Worm (Caenorhabditis elegans) whole organism, early embryonic: Measurements from ENCODE around the gene T28D6.4.

Experiments
- B0310.2 ChIP-seq: sonication (generic microtip); optimal IDR thresholded peaks from 2 replicates; lab custom pipeline; 2016; ENCODE audit warnings: mild to moderate bottlenecking, missing genetic modification characterization, missing compliant biosample characterization
- F13C5.2 ChIP-seq: sonication (generic microtip); optimal IDR thresholded peaks from 2 replicates; lab custom pipeline; 2017; ENCODE audit warnings: mild to moderate bottlenecking, missing genetic modification characterization, inconsistent platforms, missing compliant biosample characterization
- ama-1 ChIP-seq: fragments of 150-350 bp; optimal IDR thresholded peaks from 2 replicates; lab custom pipeline; 2014
- ceh-13 ChIP-seq: fragments of 200-800 bp; sonication (Bioruptor generic); optimal IDR thresholded peaks from 2 replicates; lab custom pipeline; 2018; ENCODE audit warnings: mild to moderate bottlenecking, missing genetic modification characterization, missing compliant biosample characterization
- ceh-36 ChIP-seq: sonication (generic microtip); optimal IDR thresholded peaks from 2 replicates; lab custom pipeline; 2016; ENCODE audit warnings: missing genetic modification characterization, inconsistent platforms, missing compliant biosample characterization
- ets-7 ChIP-seq: sonication (generic microtip); optimal IDR thresholded peaks from 2 replicates; lab custom pipeline; 2016; ENCODE audit warnings: missing genotype, missing genetic modification characterization, missing compliant biosample characterization
- flt-1 ChIP-seq: fragments of 200-800 bp; sonication (Bioruptor generic); IDR thresholded peaks from 2 replicates; pipeline ENCODE4 v1.3.6; 2022; ENCODE audit warnings: missing genetic modification characterization, missing compliant biosample characterization
- hmg-4 ChIP-seq: fragments of 200-800 bp; sonication (Bioruptor generic); optimal IDR thresholded peaks from 2 replicates; lab custom pipeline; 2018; ENCODE audit warnings: mild to moderate bottlenecking, missing genetic modification characterization, missing compliant biosample characterization
- hnd-1 ChIP-seq: sonication (generic microtip); optimal IDR thresholded peaks from 2 replicates; lab custom pipeline; 2016; ENCODE audit warnings: missing genetic modification characterization, missing compliant biosample characterization
- scrt-1 ChIP-seq: fragments of 200-800 bp; sonication (Bioruptor generic); IDR thresholded peaks from 2 replicates; pipeline ENCODE4 v1.3.6; 2022; ENCODE audit warnings: missing genetic modification characterization, missing compliant biosample characterization
- sea-1 ChIP-seq: fragments of 200-800 bp; sonication (Bioruptor generic); conservative IDR thresholded peaks from 2 replicates; pipeline ENCODE4 v1.3.6; 2022; ENCODE audit warnings: missing genetic modification characterization, missing compliant biosample characterization
- tbx-11 ChIP-seq: fragments of 200-800 bp; sonication (Bioruptor generic); IDR thresholded peaks from 2 replicates; pipeline ENCODE4 v1.3.6; 2022; ENCODE audit warnings: missing genetic modification characterization, missing compliant biosample characterization
- tbx-37 ChIP-seq: fragments of 200-800 bp; sonication (Bioruptor generic); conservative IDR thresholded peaks from 2 replicates; pipeline ENCODE4 v1.3.6; 2022; ENCODE audit warnings: missing genetic modification reagents, missing genetic modification characterization, missing compliant biosample characterization
- tra-4 ChIP-seq: sonication (generic microtip); optimal IDR thresholded peaks from 2 replicates; lab custom pipeline; 2017; ENCODE audit warnings: missing genetic modification characterization, missing compliant biosample characterization

DNA sequence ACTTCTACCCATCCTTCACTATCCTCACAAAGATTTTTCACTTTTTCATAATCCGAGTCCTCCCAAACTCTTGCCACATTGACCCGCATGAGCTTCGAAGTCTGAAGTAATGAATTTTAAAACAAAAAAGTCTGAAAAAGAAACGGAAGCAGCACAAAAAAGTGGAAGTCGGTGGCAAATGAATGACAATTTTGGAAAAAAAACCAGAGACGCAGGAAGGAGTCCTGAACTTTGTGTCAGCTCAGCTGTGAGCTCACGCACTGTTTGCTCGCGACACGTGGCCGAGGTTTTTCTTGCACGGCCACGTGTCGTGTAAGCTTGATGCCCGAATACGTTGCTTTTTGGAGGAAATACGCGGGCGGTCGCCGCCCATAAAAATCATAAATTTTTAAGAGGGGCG is 13.9 kb upstream of the T28D6.4 start, which contains the start of gene T28D6.7:
- TF ChIP-seq ama-1 (no peak), tbx-11 (GFP tag; lab: Robert Waterston, UW) (no peak), tbx-37 (GFP tag; lab: Robert Waterston, UW) (no peak), ceh-13 (no peak), hnd-1 (no peak), sea-1 (no peak), ceh-36 (no peak), F13C5.2 (tag; lab: Kevin White, UChicago) (no peak), scrt-1 (GFP tag; lab: Robert Waterston, UW) (no peak), hmg-4 (GFP tag; lab: Kevin White, UChicago) (no peak), flt-1 (no peak), B0310.2 (no peak), ets-7 (tag; lab: Kevin White, UChicago) (no peak), tra-4 (tag; lab: Kevin White, UChicago) (no peak)
